Worm (Caenorhabditis elegans): ENCODE data around the gene klp-4.
A peak's percentile ranks its signal among the peaks of the same experiment; 100 is the strongest.

klp-4 gene

DNA sequence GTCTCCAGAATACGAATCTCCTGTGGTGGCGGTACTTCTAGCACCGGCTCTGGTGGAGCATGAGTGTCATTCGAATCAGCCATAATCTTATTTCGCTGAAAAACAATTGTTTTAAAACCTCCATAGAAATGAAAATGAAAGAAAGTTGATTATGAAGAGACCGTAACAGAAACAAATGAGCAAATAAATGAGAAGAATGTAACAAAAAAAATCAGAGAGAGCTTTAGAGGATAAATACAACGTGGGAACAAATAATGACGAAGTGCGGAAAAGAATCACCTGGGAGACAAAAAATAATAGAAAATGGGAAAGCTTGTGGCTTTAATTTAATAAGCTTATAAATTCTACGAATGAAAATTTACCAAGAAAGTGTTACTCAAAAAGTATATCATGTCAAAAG lies 51.5 kb downstream of the klp-4 start, which contains the start of gene spc-1:
TSS of gene spc-1 (minus strand) at position 101 of the 400 bp plus-strand sequence.
- TF ChIP-seq unc-120 (tag; optimal IDR thresholded peaks at IDR 0.05; ENCODE audit: poor library complexity, severe bottlenecking) (no peak), M03D4.4 (tag; optimal IDR thresholded peaks at IDR 0.05) (no peak), cnd-1 (tag; optimal IDR thresholded peaks at IDR 0.05) (no peak), nhr-2 (tag; optimal IDR thresholded peaks at IDR 0.05) (no peak), nhr-28 (tag; optimal IDR thresholded peaks at IDR 0.05) (no peak), nhr-12 (tag; optimal IDR thresholded peaks at IDR 0.05) (no peak), lsy-2 (tag; optimal IDR thresholded peaks at IDR 0.05) (no peak), hlh-1 (tag; optimal IDR thresholded peaks at IDR 0.05) (no peak), snpc-4 (tag; optimal IDR thresholded peaks at IDR 0.05) (no peak), lin-13 (tag; optimal IDR thresholded peaks at IDR 0.05) (no peak), ham-2 (GFP tag; optimal IDR thresholded peaks at IDR 0.05) (no peak), ceh-43 (GFP tag; optimal IDR thresholded peaks at IDR 0.05) (no peak), sem-2 (GFP tag; optimal IDR thresholded peaks at IDR 0.05) (no peak), elt-3 (tag; optimal IDR thresholded peaks at IDR 0.05) (no peak), unc-39 (tag; optimal IDR thresholded peaks at IDR 0.05) (no peak), unc-62 (GFP tag; optimal IDR thresholded peaks at IDR 0.05) (no peak)

DNA sequence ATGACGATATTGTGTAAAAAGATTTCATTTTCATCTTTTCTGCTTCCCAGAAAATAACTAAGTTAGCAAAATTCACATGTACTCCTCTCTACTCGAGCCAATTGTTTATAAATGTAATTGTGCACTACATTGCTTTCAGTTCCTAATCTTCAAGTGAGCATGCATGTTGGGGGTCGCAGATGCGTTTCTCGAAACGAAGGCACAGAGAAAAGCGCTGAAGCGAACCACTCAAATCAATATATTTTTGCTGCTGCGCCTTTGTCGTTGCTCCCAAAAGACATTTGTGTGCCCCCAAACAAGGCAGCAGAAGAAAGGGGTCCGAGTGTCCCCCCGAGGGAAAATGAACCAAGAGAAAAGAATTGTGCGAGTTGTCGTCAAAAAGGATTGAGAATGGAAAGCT lies 52.3 kb downstream of the klp-4 start:
- TF ChIP-seq unc-120 (tag; optimal IDR thresholded peaks at IDR 0.05; ENCODE audit: poor library complexity, severe bottlenecking) (no peak), ceh-43 (GFP tag; optimal IDR thresholded peaks at IDR 0.05) (no peak), ces-1 (GFP tag; optimal IDR thresholded peaks at IDR 0.05) (peak; percentile 94)
